Worm (Caenorhabditis elegans): ENCODE measurements around the gene pwp-1.

The pwp-1 gene

DNA sequence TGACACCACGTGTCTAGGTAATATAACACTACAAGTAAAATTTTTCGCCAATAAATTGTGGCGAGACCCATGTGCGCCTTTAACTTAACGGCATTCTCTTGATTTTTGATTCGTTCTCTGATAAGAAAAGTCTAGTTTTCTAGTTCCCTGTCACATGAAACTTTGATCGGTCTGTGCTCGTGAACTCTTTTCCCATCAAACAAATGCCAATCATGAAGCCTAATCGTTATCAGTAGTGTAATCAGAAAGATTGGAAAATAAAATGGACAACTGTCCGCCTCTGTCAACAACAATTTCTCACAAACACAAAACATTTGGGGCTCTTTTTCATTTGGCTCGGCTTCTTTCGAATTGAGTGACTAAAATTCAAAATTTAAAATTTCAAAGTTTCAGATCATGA is 17.5 kb upstream of the pwp-1 start, which contains the start of gene ttr-45:
ttr-45 (plus strand) TSS at position 385 of the 400 bp plus-strand sequence.
- TF ChIP-seq scrt-1 (GFP tag; IDR thresholded peaks at IDR 0.05), result no peak
- TF ChIP-seq hmbx-1 (tag; optimal IDR thresholded peaks at IDR 0.05), result no peak
- TF ChIP-seq flt-1 (GFP tag; IDR thresholded peaks at IDR 0.05), result no peak
- no peak for TF ChIP-seq B0310.2 (tag; optimal IDR thresholded peaks at IDR 0.05)

DNA sequence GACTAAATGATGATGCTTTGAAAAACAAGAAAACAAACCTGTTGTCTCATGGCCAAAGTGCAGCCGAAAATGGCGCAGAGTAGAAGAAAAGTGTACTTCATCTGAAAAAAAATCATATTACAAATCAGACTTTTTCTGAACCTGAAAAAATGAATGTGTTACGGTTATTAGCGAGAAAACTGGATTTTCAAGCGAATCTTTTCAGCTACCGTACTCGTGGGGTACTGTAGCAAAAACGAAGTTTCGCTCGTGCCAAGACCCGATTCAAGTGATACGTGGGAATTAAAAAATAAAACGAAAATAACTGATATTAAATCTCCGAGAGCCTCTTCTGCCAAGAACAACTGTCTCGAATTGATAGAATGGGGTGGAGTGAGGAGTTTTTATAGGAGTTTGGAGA is 15.8 kb upstream of the pwp-1 start, which contains the start of gene ttr-51:
ttr-51 (minus strand) TSS at position 101 of the 400 bp plus-strand sequence.
- no peak for TF ChIP-seq ceh-13 (GFP tag; optimal IDR thresholded peaks at IDR 0.05)
- TF ChIP-seq aly-1 (tag; optimal IDR thresholded peaks at IDR 0.05), result no peak
- no peak for TF ChIP-seq hmbx-1 (tag; optimal IDR thresholded peaks at IDR 0.05)
- TF ChIP-seq tbx-11 (GFP tag; IDR thresholded peaks at IDR 0.05), result no peak
- no peak for TF ChIP-seq tra-4 (tag; optimal IDR thresholded peaks at IDR 0.05)
- TF ChIP-seq hmg-4 (GFP tag; optimal IDR thresholded peaks at IDR 0.05), result no peak
- no peak for TF ChIP-seq ceh-36 (tag; optimal IDR thresholded peaks at IDR 0.05)
- TF ChIP-seq F13C5.2 (tag; optimal IDR thresholded peaks at IDR 0.05), result no peak
- no peak for TF ChIP-seq ama-1 (optimal IDR thresholded peaks at IDR 0.05)
- TF ChIP-seq ets-7 (tag; optimal IDR thresholded peaks at IDR 0.05), result no peak
- TF ChIP-seq scrt-1 (GFP tag; IDR thresholded peaks at IDR 0.05), result no peak
- no peak for TF ChIP-seq tbx-37 (GFP tag; conservative IDR thresholded peaks at IDR 0.05)
- TF ChIP-seq pes-1 (GFP tag; IDR thresholded peaks at IDR 0.05), result no peak
- no peak for TF ChIP-seq B0310.2 (tag; optimal IDR thresholded peaks at IDR 0.05)
- no peak for TF ChIP-seq sea-1 (GFP tag; conservative IDR thresholded peaks at IDR 0.05)
- TF ChIP-seq hnd-1 (tag; optimal IDR thresholded peaks at IDR 0.05), result no peak
- TF ChIP-seq flt-1 (GFP tag; IDR thresholded peaks at IDR 0.05), result no peak

DNA sequence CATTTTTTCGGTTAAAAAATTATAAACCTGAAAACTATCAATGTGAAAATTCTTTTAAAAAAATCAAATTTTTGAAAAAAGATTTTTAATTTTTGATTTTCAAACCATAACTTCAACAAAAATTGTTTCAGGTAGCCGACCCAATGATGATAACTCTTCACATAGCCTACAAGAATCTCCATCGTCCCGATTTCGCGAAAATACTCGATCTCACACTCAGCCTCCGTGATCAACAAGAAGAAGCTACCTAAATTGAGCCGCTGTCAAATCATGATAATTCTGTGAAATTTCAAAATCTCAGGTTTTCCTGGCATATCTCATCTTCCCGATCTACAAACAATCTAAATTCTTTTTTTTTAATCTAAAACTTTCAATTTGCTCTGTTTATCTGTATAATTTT is 13.9 kb upstream of the pwp-1 start:
- TF ChIP-seq pes-1 (GFP tag; IDR thresholded peaks at IDR 0.05), result no peak
- no peak for TF ChIP-seq aly-1 (tag; optimal IDR thresholded peaks at IDR 0.05)
- no peak for TF ChIP-seq ama-1 (optimal IDR thresholded peaks at IDR 0.05)
- TF ChIP-seq hmbx-1 (tag; optimal IDR thresholded peaks at IDR 0.05), result no peak
- no peak for TF ChIP-seq flt-1 (GFP tag; IDR thresholded peaks at IDR 0.05)
- no peak for TF ChIP-seq tra-4 (tag; optimal IDR thresholded peaks at IDR 0.05)
- no peak for TF ChIP-seq sea-1 (GFP tag; conservative IDR thresholded peaks at IDR 0.05)
- TF ChIP-seq F13C5.2 (tag; optimal IDR thresholded peaks at IDR 0.05), result no peak
- TF ChIP-seq ceh-36 (tag; optimal IDR thresholded peaks at IDR 0.05), result no peak
- no peak for TF ChIP-seq hnd-1 (tag; optimal IDR thresholded peaks at IDR 0.05)

DNA sequence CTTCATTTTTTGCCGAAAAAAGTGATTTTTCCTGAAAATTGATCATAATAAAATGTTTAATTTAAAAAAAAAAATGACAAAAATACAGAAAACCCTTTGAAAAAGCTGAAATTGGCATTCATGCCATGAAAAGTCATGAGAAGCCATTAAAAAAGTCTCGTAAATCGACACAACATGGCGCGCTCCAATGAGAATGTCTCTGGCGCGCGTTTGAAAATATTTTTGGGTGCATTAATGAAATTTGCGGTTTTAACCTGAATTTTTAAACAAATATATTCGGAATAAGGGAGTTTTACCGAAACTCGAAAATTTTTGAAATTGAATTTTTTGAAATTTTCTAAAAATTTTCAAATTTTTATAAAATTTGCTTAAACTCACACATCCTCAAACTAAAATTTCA is 11.4 kb upstream of the pwp-1 start:
- TF ChIP-seq aly-1 (tag; optimal IDR thresholded peaks at IDR 0.05), result no peak
- TF ChIP-seq scrt-1 (GFP tag; IDR thresholded peaks at IDR 0.05), result no peak
- TF ChIP-seq hnd-1 (tag; optimal IDR thresholded peaks at IDR 0.05), result no peak

DNA sequence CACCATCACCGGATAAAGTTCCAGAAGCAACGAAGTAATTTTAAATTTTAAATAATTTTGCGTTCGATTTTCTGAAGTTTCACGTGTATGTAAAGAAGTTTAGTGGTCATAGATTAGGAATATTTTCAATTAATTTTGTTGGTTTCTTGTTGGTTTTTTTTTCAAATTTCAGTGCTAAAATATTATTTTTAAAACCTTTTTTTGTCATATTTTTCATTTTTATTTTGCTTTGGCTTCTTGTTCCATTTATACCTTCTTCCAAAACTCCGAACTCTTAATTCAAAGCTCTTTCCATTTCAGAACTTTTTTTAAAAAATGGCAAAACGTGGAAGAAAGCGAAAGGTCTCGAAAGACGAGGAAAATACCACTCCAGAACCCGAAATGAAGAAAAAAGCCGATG is 10.6 kb upstream of the pwp-1 start, which contains the start of gene JC8.7:
JC8.7 (plus strand) TSS at position 301 of the 400 bp plus-strand sequence.
- TF ChIP-seq aly-1 (tag; optimal IDR thresholded peaks at IDR 0.05), result no peak
- TF ChIP-seq sea-1 (GFP tag; conservative IDR thresholded peaks at IDR 0.05), result no peak
- no peak for TF ChIP-seq flt-1 (GFP tag; IDR thresholded peaks at IDR 0.05)
- no peak for TF ChIP-seq pes-1 (GFP tag; IDR thresholded peaks at IDR 0.05)
- no peak for TF ChIP-seq scrt-1 (GFP tag; IDR thresholded peaks at IDR 0.05)

DNA sequence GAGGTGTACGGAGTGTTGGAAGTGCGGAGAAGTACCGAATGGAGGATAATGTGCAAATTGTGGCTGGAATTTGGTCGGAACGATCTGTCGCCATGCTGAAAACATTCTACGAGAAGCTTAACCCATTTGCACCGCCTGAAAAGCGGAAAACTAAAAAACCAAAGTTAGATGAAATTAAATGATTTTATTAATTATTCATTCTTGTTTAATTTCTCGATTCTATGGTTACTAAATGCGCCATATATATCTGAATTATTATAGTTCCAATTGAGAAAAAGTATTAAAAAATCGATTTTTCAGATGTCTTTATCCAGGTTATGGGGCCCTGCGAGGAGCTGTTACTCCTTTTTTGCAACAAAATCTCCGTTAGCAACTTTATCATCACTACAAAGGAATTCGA is 7.6 kb upstream of the pwp-1 start, which contains the start of gene cox-11:
cox-11 (plus strand) TSS at position 301 of the 400 bp plus-strand sequence.
- TF ChIP-seq scrt-1 (GFP tag; IDR thresholded peaks at IDR 0.05), result 0 out of 2 replicates have a peak, but pooled peaks have one; percentile 7
- TF ChIP-seq hmg-4 (GFP tag; optimal IDR thresholded peaks at IDR 0.05), result no peak
- no peak for TF ChIP-seq ceh-36 (tag; optimal IDR thresholded peaks at IDR 0.05)

DNA sequence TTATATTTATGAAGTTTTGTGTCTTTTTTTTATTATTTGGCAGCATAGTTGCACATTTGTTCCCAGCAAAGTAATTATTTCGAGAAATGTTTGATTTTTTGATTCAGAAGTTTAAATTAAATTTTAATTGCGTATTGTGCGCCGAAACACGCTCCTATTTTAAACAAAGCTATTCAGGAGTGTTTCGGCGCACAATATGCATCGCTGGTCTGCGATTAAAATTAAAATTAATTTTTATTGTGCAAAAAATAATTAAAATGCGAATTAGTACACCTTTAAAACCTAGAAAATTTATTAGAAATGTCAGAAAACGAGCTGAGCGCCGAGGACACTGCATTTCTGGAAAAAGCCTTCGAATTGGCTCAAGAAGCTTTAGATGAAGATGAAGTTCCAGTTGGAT is 7.0 kb upstream of the pwp-1 start, which contains the start of gene JC8.4:
JC8.4 (plus strand) TSS at position 301 of the 400 bp plus-strand sequence.
- TF ChIP-seq tbx-11 (GFP tag; IDR thresholded peaks at IDR 0.05) (no peak), pes-1 (GFP tag; IDR thresholded peaks at IDR 0.05) (no peak), ets-7 (tag; optimal IDR thresholded peaks at IDR 0.05) (no peak), ceh-36 (tag; optimal IDR thresholded peaks at IDR 0.05) (no peak), tbx-37 (GFP tag; conservative IDR thresholded peaks at IDR 0.05) (no peak), flt-1 (GFP tag; IDR thresholded peaks at IDR 0.05) (no peak), tra-4 (tag; optimal IDR thresholded peaks at IDR 0.05) (no peak), ama-1 (optimal IDR thresholded peaks at IDR 0.05) (no peak)

DNA sequence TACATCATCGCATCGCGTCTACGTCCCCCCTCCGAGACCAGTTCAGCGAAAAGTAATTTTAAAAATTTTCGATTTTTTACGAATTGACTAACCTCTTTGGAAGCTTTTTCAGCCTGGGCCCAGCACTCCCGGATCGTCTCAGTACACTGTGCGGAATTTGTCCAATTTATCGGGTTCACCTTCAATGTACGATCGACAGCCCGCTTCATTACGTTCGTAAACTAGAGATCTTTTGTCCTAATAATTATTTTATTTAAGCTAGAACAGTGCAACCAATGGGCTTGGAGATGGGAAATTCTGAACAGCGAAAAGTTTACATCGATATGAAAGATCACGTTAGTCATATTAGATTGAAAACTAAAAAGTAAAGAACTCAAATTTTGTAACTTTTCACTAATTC is 5.0 kb upstream of the pwp-1 start:
- no peak for TF ChIP-seq F13C5.2 (tag; optimal IDR thresholded peaks at IDR 0.05)
- no peak for TF ChIP-seq ets-7 (tag; optimal IDR thresholded peaks at IDR 0.05)
- no peak for TF ChIP-seq pes-1 (GFP tag; IDR thresholded peaks at IDR 0.05)
- TF ChIP-seq scrt-1 (GFP tag; IDR thresholded peaks at IDR 0.05), result no peak
- no peak for TF ChIP-seq tbx-37 (GFP tag; conservative IDR thresholded peaks at IDR 0.05)
- TF ChIP-seq flt-1 (GFP tag; IDR thresholded peaks at IDR 0.05), result no peak
- TF ChIP-seq tbx-11 (GFP tag; IDR thresholded peaks at IDR 0.05), result no peak
- no peak for TF ChIP-seq ceh-36 (tag; optimal IDR thresholded peaks at IDR 0.05)
- no peak for TF ChIP-seq ceh-13 (GFP tag; optimal IDR thresholded peaks at IDR 0.05)
- TF ChIP-seq ama-1 (optimal IDR thresholded peaks at IDR 0.05), result no peak
- TF ChIP-seq aly-1 (tag; optimal IDR thresholded peaks at IDR 0.05), result no peak
- TF ChIP-seq B0310.2 (tag; optimal IDR thresholded peaks at IDR 0.05), result no peak
- TF ChIP-seq hnd-1 (tag; optimal IDR thresholded peaks at IDR 0.05), result no peak
- no peak for TF ChIP-seq hmbx-1 (tag; optimal IDR thresholded peaks at IDR 0.05)
- TF ChIP-seq tra-4 (tag; optimal IDR thresholded peaks at IDR 0.05), result no peak
- no peak for TF ChIP-seq sea-1 (GFP tag; conservative IDR thresholded peaks at IDR 0.05)

DNA sequence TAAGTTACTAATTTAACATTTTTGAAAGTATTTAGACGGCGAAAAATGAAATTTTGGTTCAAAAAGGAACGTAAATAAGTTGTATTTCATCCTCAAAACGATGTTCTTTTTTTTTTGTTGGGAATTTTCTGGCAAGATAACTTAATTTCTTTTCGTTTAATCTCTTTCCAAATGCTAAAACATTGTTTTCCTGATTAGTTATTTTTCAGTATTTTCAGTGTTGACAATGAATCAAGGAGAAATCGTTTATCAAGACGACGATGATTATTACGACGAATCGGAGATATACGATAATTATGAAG is 4.4 kb upstream of the pwp-1 start, which contains the start of gene lin-54:
lin-54 (plus strand) TSS at position 203 of the 302 bp plus-strand sequence.
- TF ChIP-seq tbx-11 (GFP tag; IDR thresholded peaks at IDR 0.05) (no peak), sea-1 (GFP tag; conservative IDR thresholded peaks at IDR 0.05) (no peak), ets-7 (tag; optimal IDR thresholded peaks at IDR 0.05) (no peak), hmbx-1 (tag; optimal IDR thresholded peaks at IDR 0.05) (no peak), B0310.2 (tag; optimal IDR thresholded peaks at IDR 0.05) (no peak), ama-1 (optimal IDR thresholded peaks at IDR 0.05) (no peak), F13C5.2 (tag; optimal IDR thresholded peaks at IDR 0.05) (no peak)
